Fruit fly (Drosophila melanogaster) whole organism, adult: ENCODE results near the gene CG33510.

ENCODE experiments used
- CG1620 ChIP-seq: fragments of 200-800 bp; sonication (Bioruptor generic); optimal IDR thresholded peaks from 2 replicates; lab custom pipeline; 2016; ENCODE audit warnings: missing biosample characterization, missing genetic modification characterization
- CG7101 ChIP-seq: fragments of 200-800 bp; sonication (Bioruptor generic); optimal IDR thresholded peaks from 2 replicates; lab custom pipeline; 2018; ENCODE audit warnings: missing biosample characterization, mild to moderate bottlenecking, missing genetic modification characterization, moderate library complexity
- Crg-1 ChIP-seq: fragments of 200-800 bp; sonication (Bioruptor generic); optimal IDR thresholded peaks from 2 replicates; lab custom pipeline; 2016; ENCODE audit warnings: missing biosample characterization, missing genetic modification characterization
- Hr96 ChIP-seq: fragments of 200-800 bp; sonication (Bioruptor generic); optimal IDR thresholded peaks from 2 replicates; lab custom pipeline; 2016; ENCODE audit warnings: missing biosample characterization, missing genetic modification characterization
- cic ChIP-seq: fragments of 200-800 bp; sonication (Bioruptor generic); optimal IDR thresholded peaks from 2 replicates; lab custom pipeline; 2017; ENCODE audit warnings: missing biosample characterization, mild to moderate bottlenecking, missing genetic modification characterization, moderate library complexity
- ovo ChIP-seq: fragments of 200-800 bp; sonication (Bioruptor generic); optimal IDR thresholded peaks from 2 replicates; lab custom pipeline; 2016; ENCODE audit warnings: missing biosample characterization, missing genetic modification characterization
- tj ChIP-seq: fragments of 200-800 bp; sonication (Bioruptor generic); optimal IDR thresholded peaks from 3 replicates; lab custom pipeline; 2017; ENCODE audit warnings: missing biosample characterization, mild to moderate bottlenecking, missing genetic modification characterization, moderate library complexity
- toe ChIP-seq: fragments of 200-800 bp; sonication (Bioruptor generic); optimal IDR thresholded peaks from 2 replicates; lab custom pipeline; 2016; ENCODE audit warnings: missing biosample characterization, missing genetic modification characterization

DNA sequence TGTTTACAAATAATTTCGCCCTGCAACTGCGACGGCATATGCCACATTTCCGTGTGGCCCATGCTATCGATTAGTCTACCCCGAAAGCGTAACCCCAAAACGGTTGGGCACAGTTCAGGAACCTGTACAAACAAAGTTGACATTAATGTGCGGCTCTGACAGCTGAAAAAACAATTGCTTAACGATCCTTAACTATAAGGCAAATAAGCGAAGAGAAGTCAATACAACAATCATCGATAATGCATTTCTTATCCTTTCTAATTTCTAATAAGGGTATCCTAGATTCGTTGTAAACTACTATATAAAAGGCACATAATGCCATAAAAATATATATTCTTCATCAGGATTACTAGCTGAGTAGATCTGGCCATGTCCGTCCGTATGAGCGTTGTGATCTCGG lies 27.7 kb upstream of the CG33510 start:
- no peak for TF ChIP-seq ovo (GFP tag; lab: Kevin White, UChicago)
- TF ChIP-seq Hr96 (GFP tag; lab: Kevin White, UChicago) = no peak
- TF ChIP-seq CG7101 (tag; lab: Kevin White, UChicago) = no peak
- no peak for TF ChIP-seq tj (GFP tag; lab: Kevin White, UChicago)
- no peak for TF ChIP-seq CG1620
- TF ChIP-seq toe (GFP tag; lab: Kevin White, UChicago) = no peak
- TF ChIP-seq Crg-1 (GFP tag; lab: Kevin White, UChicago) = no peak
- TF ChIP-seq cic (GFP tag; lab: Kevin White, UChicago) = no peak
